Fruit fly (Drosophila melanogaster) whole organism, wandering third instar larva: ENCODE measurements around the gene eloF.
A peak's percentile ranks its signal among the peaks of the same experiment; 100 is the strongest.

Experiments
- Abd-B ChIP-seq: fragments of >200 bp; optimal IDR thresholded peaks from 2 replicates; lab custom pipeline; 2017; ENCODE audit warnings: missing biosample characterization, missing genetic modification characterization
- CG32264 ChIP-seq: fragments of 200-800 bp; sonication (Bioruptor generic); optimal IDR thresholded peaks from 2 replicates; lab custom pipeline; 2016; ENCODE audit warnings: missing biosample characterization, missing genetic modification characterization
- CG9705 ChIP-seq: fragments of 200-800 bp; sonication (Bioruptor generic); optimal IDR thresholded peaks from 2 replicates; lab custom pipeline; 2018; ENCODE audit warnings: missing biosample characterization, mild to moderate bottlenecking, missing genetic modification characterization
- CrebA ChIP-seq: fragments of 200-800 bp; sonication (Bioruptor generic); optimal IDR thresholded peaks from 2 replicates; lab custom pipeline; 2016; ENCODE audit warnings: missing biosample characterization, mild to moderate bottlenecking, missing genetic modification characterization, borderline replicate concordance
- Dfd ChIP-seq: fragments of >200 bp; optimal IDR thresholded peaks from 2 replicates; lab custom pipeline; 2017; ENCODE audit warnings: missing biosample characterization, missing genetic modification characterization
- Dif ChIP-seq: fragments of 200-275, 200-300 bp; sonication (Bioruptor generic); optimal IDR thresholded peaks from 2 replicates; lab custom pipeline; 2018; ENCODE audit warnings: missing biosample characterization, missing genetic modification characterization; ENCODE audit not compliant: partially characterized antibody
- GATAd ChIP-seq: sonication (Bioruptor generic); optimal IDR thresholded peaks from 2 replicates; lab custom pipeline; 2016; ENCODE audit warnings: missing biosample characterization, missing genetic modification characterization
- HLH106 ChIP-seq: fragments of 200-800 bp; optimal IDR thresholded peaks from 3 replicates; lab custom pipeline; 2019; ENCODE audit warnings: missing biosample characterization, mild to moderate bottlenecking, missing genetic modification characterization, moderate library complexity
- Hnf4 ChIP-seq: fragments of 200-800 bp; sonication (Bioruptor generic); optimal IDR thresholded peaks from 2 replicates; lab custom pipeline; 2016; ENCODE audit warnings: missing biosample characterization, mild to moderate bottlenecking, missing genetic modification characterization
- Hr78 ChIP-seq: fragments of >200 bp; optimal IDR thresholded peaks from 2 replicates; lab custom pipeline; 2017; ENCODE audit warnings: missing biosample characterization, missing genetic modification characterization
- Hr83 ChIP-seq: fragments of 200-300 bp; sonication (Bioruptor generic); optimal IDR thresholded peaks from 2 replicates; lab custom pipeline; 2016; ENCODE audit warnings: missing biosample characterization, mild to moderate bottlenecking, missing genetic modification characterization, moderate library complexity; ENCODE audit not compliant: poor library complexity, severe bottlenecking
- Jra ChIP-seq: sonication (Bioruptor generic); optimal IDR thresholded peaks from 2 replicates; lab custom pipeline; 2016; ENCODE audit warnings: missing biosample characterization, missing genetic modification characterization
- Mio ChIP-seq: sonication (Bioruptor generic); optimal IDR thresholded peaks from 2 replicates; lab custom pipeline; 2016; ENCODE audit warnings: missing biosample characterization, missing genetic modification characterization
- Myc ChIP-seq: fragments of >200 bp; optimal IDR thresholded peaks from 2 replicates; lab custom pipeline; 2017
- N ChIP-seq: fragments of >200 bp; optimal IDR thresholded peaks from 2 replicates; lab custom pipeline; 2018; ENCODE audit warnings: missing biosample characterization, missing external identifiers, missing genetic modification characterization
- OdsH ChIP-seq: fragments of 200-800 bp; sonication (Bioruptor generic); optimal IDR thresholded peaks from 2 replicates; lab custom pipeline; 2016; ENCODE audit warnings: missing biosample characterization, mild to moderate bottlenecking, missing genetic modification characterization
- Rel ChIP-seq, 2 experiments: fragments of 200-800 bp; sonication (Bioruptor generic) in 1 of 2; optimal IDR thresholded peaks; 2 replicates in 1 of 2; 3 replicates in 1 of 2; lab custom pipeline; 2016 to 2019; ENCODE audit warnings: mild to moderate bottlenecking in 2 of 2, missing biosample characterization in 2 of 2, missing genetic modification characterization in 2 of 2, moderate library complexity in 1 of 2
- Sp1 ChIP-seq: fragments of 200-800 bp; sonication (Bioruptor generic); optimal IDR thresholded peaks from 3 replicates; lab custom pipeline; 2019; ENCODE audit warnings: missing biosample characterization, mild to moderate bottlenecking, missing genetic modification characterization, moderate library complexity
- Vsx2 ChIP-seq: fragments of 200-300, 225-300 bp; sonication (Bioruptor generic); optimal IDR thresholded peaks from 2 replicates; lab custom pipeline; 2018; ENCODE audit warnings: missing biosample characterization, missing genetic modification characterization; ENCODE audit not compliant: partially characterized antibody
- br ChIP-seq: fragments of 200-800 bp; sonication (Bioruptor generic); optimal IDR thresholded peaks from 2 replicates; lab custom pipeline; 2016; ENCODE audit warnings: missing biosample characterization, missing genetic modification characterization
- brk ChIP-seq: fragments of 200-800 bp; sonication (Bioruptor generic); optimal IDR thresholded peaks from 2 replicates; lab custom pipeline; 2016; ENCODE audit warnings: missing biosample characterization, mild to moderate bottlenecking, missing genetic modification characterization
- dl ChIP-seq, 2 experiments: fragments of 175-275, 200-275 bp in 1 of 2; fragments of 200-275 bp in 1 of 2; sonication (Bioruptor generic); optimal IDR thresholded peaks; lab custom pipeline; 2018; ENCODE audit warnings: mild to moderate bottlenecking in 2 of 2, missing biosample characterization in 2 of 2, missing genetic modification characterization in 2 of 2, moderate library complexity in 2 of 2; ENCODE audit not compliant: partially characterized antibody in 2 of 2, insufficient read depth in 1 of 2
- dmrt93B ChIP-seq: fragments of 200-800 bp; sonication (Bioruptor generic); optimal IDR thresholded peaks from 2 replicates; lab custom pipeline; 2018; ENCODE audit warnings: missing biosample characterization, mild to moderate bottlenecking, missing genetic modification characterization
- dsf ChIP-seq: sonication (Bioruptor generic); optimal IDR thresholded peaks from 2 replicates; lab custom pipeline; 2016; ENCODE audit warnings: missing biosample characterization, missing genetic modification characterization, borderline replicate concordance
- ey ChIP-seq: fragments of 200-800 bp; sonication (Bioruptor generic); optimal IDR thresholded peaks from 2 replicates; lab custom pipeline; 2016; ENCODE audit warnings: missing biosample characterization, missing genetic modification characterization
- foxo ChIP-seq, 2 experiments: fragments of 200-800 bp; sonication (Bioruptor generic); optimal IDR thresholded peaks; 2 replicates in 1 of 2; 3 replicates in 1 of 2; lab custom pipeline; 2016 to 2017; ENCODE audit warnings: missing biosample characterization in 2 of 2, missing genetic modification characterization in 2 of 2
- fru ChIP-seq: fragments of 200-800 bp; sonication (Bioruptor generic); optimal IDR thresholded peaks from 3 replicates; lab custom pipeline; 2016; ENCODE audit warnings: missing biosample characterization, mild to moderate bottlenecking, missing genetic modification characterization
- h ChIP-seq: fragments of 200-800 bp; sonication (Bioruptor generic); optimal IDR thresholded peaks from 3 replicates; lab custom pipeline; 2016; ENCODE audit warnings: missing biosample characterization, mild to moderate bottlenecking, missing genetic modification characterization
- jim ChIP-seq: fragments of 175-275, 200-325 bp; sonication (Bioruptor generic); optimal IDR thresholded peaks from 2 replicates; lab custom pipeline; 2016; ENCODE audit warnings: missing biosample characterization, mild to moderate bottlenecking, missing genetic modification characterization
- lola ChIP-seq: fragments of >200 bp; optimal IDR thresholded peaks from 2 replicates; lab custom pipeline; 2017; ENCODE audit warnings: missing biosample characterization, missing genetic modification characterization
- pan ChIP-seq: fragments of >200 bp; optimal IDR thresholded peaks from 2 replicates; lab custom pipeline; 2017
- psq ChIP-seq: fragments of 200-800 bp; sonication (Bioruptor generic); optimal IDR thresholded peaks from 3 replicates; lab custom pipeline; 2017; ENCODE audit warnings: missing biosample characterization, mild to moderate bottlenecking, missing genetic modification characterization, moderate library complexity
- rgr ChIP-seq: fragments of 200-800 bp; sonication (Bioruptor generic); optimal IDR thresholded peaks from 3 replicates; lab custom pipeline; 2016; ENCODE audit warnings: missing biosample characterization, mild to moderate bottlenecking, missing genetic modification characterization
- sage ChIP-seq: fragments of 200-800 bp; sonication (Bioruptor generic); optimal IDR thresholded peaks from 2 replicates; lab custom pipeline; 2016; ENCODE audit warnings: missing biosample characterization, mild to moderate bottlenecking, missing genetic modification characterization
- sv ChIP-seq: fragments of 200-800 bp; sonication (Bioruptor generic); optimal IDR thresholded peaks from 3 replicates; lab custom pipeline; 2016; ENCODE audit warnings: missing biosample characterization, missing genetic modification characterization
- tai ChIP-seq: sonication (Bioruptor generic); optimal IDR thresholded peaks from 2 replicates; lab custom pipeline; 2016; ENCODE audit warnings: missing biosample characterization, missing genetic modification characterization
- usp ChIP-seq: fragments of >200 bp; optimal IDR thresholded peaks from 2 replicates; lab custom pipeline; 2017; ENCODE audit warnings: missing biosample characterization, missing genetic modification characterization
- woc ChIP-seq: sonication (Bioruptor generic); optimal IDR thresholded peaks from 2 replicates; lab custom pipeline; 2016; ENCODE audit warnings: missing biosample characterization, mild to moderate bottlenecking, missing genetic modification characterization

eloF gene

DNA sequence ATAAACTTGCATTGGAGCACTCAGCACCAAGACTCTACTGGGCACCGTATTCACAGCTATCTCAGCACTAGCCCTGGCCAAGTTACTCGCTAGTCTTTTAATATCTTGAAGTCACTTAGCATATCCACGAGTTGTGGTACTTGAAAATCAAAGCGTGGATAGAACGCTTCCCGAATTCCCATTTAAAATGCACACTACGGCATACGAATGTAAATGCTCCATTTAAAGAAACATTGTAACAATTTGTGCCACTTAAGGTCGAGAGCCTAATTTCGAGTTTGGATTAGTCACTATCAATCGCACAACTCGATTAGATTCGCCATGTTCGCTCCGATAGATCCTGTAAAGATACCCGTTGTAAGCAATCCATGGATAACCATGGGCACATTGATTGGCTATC lies at the start of gene eloF:
Gene eloF, plus strand, starts transcription at position 301 of the 400 bp plus-strand sequence.
- TF ChIP-seq usp (no peak), Jra (GFP tag; lab: Kevin White, UChicago) (no peak), N (GFP tag; lab: Kevin White, UChicago) (no peak), br (GFP tag; lab: Kevin White, UChicago) (no peak), Hr83 (GFP tag; lab: Kevin White, UChicago) (no peak), HLH106 (tag; lab: Kevin White, UChicago) (no peak), Dfd (no peak), Sp1 (no peak), CrebA (GFP tag; lab: Kevin White, UChicago) (no peak), Rel (GFP tag; optimal IDR thresholded peaks at IDR 0.05; lab: Kevin White, UChicago) (no peak), Rel (tag; optimal IDR thresholded peaks at IDR 0.05; lab: Kevin White, UChicago) (no peak), tai (GFP tag; lab: Kevin White, UChicago) (no peak), Hnf4 (GFP tag; lab: Kevin White, UChicago) (no peak), GATAd (GFP tag; lab: Kevin White, UChicago) (no peak)

dm6 chr3R:9767620-9768592 lies 46.1 kb upstream of the eloF start, which contains the start of gene Naa80:
Gene Naa80, plus strand, starts transcription at chr3R:9767834.
- TF ChIP-seq sage (GFP tag; lab: Kevin White, UChicago): no peak
- peak; percentile 48 for TF ChIP-seq dsf (GFP tag; lab: Kevin White, UChicago)
- TF ChIP-seq CG9705: peak; percentile 62
- peak; percentile 32 for TF ChIP-seq sv
- TF ChIP-seq psq: peak; percentile 50
- TF ChIP-seq Myc: peak; percentile 3
- peak; percentile 22 for TF ChIP-seq CG32264 (GFP tag; lab: Kevin White, UChicago)
- TF ChIP-seq brk: no peak
- peak; percentile 30 for TF ChIP-seq jim (GFP tag; lab: Kevin White, UChicago)
- peak; percentile 70 for TF ChIP-seq fru (GFP tag; lab: Kevin White, UChicago)
- TF ChIP-seq Dif (GFP tag; lab: Kevin White, UChicago): peak; percentile 42
- no peak for TF ChIP-seq Dfd
- peak; percentile 88 for TF ChIP-seq Hnf4 (GFP tag; lab: Kevin White, UChicago)
- TF ChIP-seq rgr (GFP tag; lab: Kevin White, UChicago): peak; percentile 88
- peak; percentile 80 for TF ChIP-seq br (GFP tag; lab: Kevin White, UChicago)
- TF ChIP-seq GATAd (GFP tag; lab: Kevin White, UChicago): no peak
- no peak for TF ChIP-seq Abd-B
- no peak for TF ChIP-seq Rel (GFP tag; optimal IDR thresholded peaks at IDR 0.05; lab: Kevin White, UChicago)
- peak; percentile 77 for TF ChIP-seq Rel (tag; optimal IDR thresholded peaks at IDR 0.05; lab: Kevin White, UChicago)
- TF ChIP-seq HLH106 (tag; lab: Kevin White, UChicago): peak; percentile 54
- TF ChIP-seq N (GFP tag; lab: Kevin White, UChicago): no peak
- TF ChIP-seq woc (GFP tag; lab: Kevin White, UChicago): peak; percentile 60
- TF ChIP-seq Sp1: peak; percentile 50
- no peak for TF ChIP-seq Hr78 (GFP tag; lab: Kevin White, UChicago)
- TF ChIP-seq dmrt93B: no peak
- peak; percentile 31 for TF ChIP-seq Mio (GFP tag; lab: Kevin White, UChicago)
- TF ChIP-seq usp: no peak
- peak; percentile 93 for TF ChIP-seq Hr83 (GFP tag; lab: Kevin White, UChicago)
- TF ChIP-seq lola: no peak
- TF ChIP-seq Jra (GFP tag; lab: Kevin White, UChicago): peak; percentile 80
- TF ChIP-seq dl (GFP tag; optimal IDR thresholded peaks at IDR 0.05; lab: Kevin White, UChicago; ENCODE audit: insufficient read depth in 1 of 2, partially characterized antibody in 2 of 2): peak in 1 of 2 experiments; percentile 22
- TF ChIP-seq pan (lab: Kevin White, UChicago): no peak
- TF ChIP-seq Vsx2 (GFP tag; lab: Kevin White, UChicago): no peak
- TF ChIP-seq h: peak; percentile 84
- TF ChIP-seq ey (GFP tag; lab: Kevin White, UChicago): peak; percentile 70
- TF ChIP-seq CrebA (GFP tag; lab: Kevin White, UChicago): no peak
- TF ChIP-seq tai (GFP tag; lab: Kevin White, UChicago): no peak
- TF ChIP-seq OdsH: peak; percentile 71
- peak in 1 of 2 experiments; percentile 84 for TF ChIP-seq foxo (GFP tag; optimal IDR thresholded peaks at IDR 0.05; lab: Kevin White, UChicago)
